Fruit fly (Drosophila melanogaster) whole organism, wandering third instar larva: Measurements from ENCODE around the gene CG6443.

Experiments
- Dif ChIP-seq: fragments of 200-275, 200-300 bp; sonication (Bioruptor generic); optimal IDR thresholded peaks from 2 replicates; lab custom pipeline; 2018; ENCODE audit warnings: missing biosample characterization, missing genetic modification characterization; ENCODE audit not compliant: partially characterized antibody
- Hnf4 ChIP-seq: fragments of 200-800 bp; sonication (Bioruptor generic); optimal IDR thresholded peaks from 2 replicates; lab custom pipeline; 2016; ENCODE audit warnings: missing biosample characterization, mild to moderate bottlenecking, missing genetic modification characterization
- Hr78 ChIP-seq: fragments of >200 bp; optimal IDR thresholded peaks from 2 replicates; lab custom pipeline; 2017; ENCODE audit warnings: missing biosample characterization, missing genetic modification characterization
- Jra ChIP-seq: sonication (Bioruptor generic); optimal IDR thresholded peaks from 2 replicates; lab custom pipeline; 2016; ENCODE audit warnings: missing biosample characterization, missing genetic modification characterization
- N ChIP-seq: fragments of >200 bp; optimal IDR thresholded peaks from 2 replicates; lab custom pipeline; 2018; ENCODE audit warnings: missing biosample characterization, missing external identifiers, missing genetic modification characterization
- OdsH ChIP-seq: fragments of 200-800 bp; sonication (Bioruptor generic); optimal IDR thresholded peaks from 2 replicates; lab custom pipeline; 2016; ENCODE audit warnings: missing biosample characterization, mild to moderate bottlenecking, missing genetic modification characterization
- Sp1 ChIP-seq: fragments of 200-800 bp; sonication (Bioruptor generic); optimal IDR thresholded peaks from 3 replicates; lab custom pipeline; 2019; ENCODE audit warnings: missing biosample characterization, mild to moderate bottlenecking, missing genetic modification characterization, moderate library complexity
- Vsx2 ChIP-seq: fragments of 200-300, 225-300 bp; sonication (Bioruptor generic); optimal IDR thresholded peaks from 2 replicates; lab custom pipeline; 2018; ENCODE audit warnings: missing biosample characterization, missing genetic modification characterization; ENCODE audit not compliant: partially characterized antibody
- dmrt93B ChIP-seq: fragments of 200-800 bp; sonication (Bioruptor generic); optimal IDR thresholded peaks from 2 replicates; lab custom pipeline; 2018; ENCODE audit warnings: missing biosample characterization, mild to moderate bottlenecking, missing genetic modification characterization
- dsf ChIP-seq: sonication (Bioruptor generic); optimal IDR thresholded peaks from 2 replicates; lab custom pipeline; 2016; ENCODE audit warnings: missing biosample characterization, missing genetic modification characterization, borderline replicate concordance
- fru ChIP-seq: fragments of 200-800 bp; sonication (Bioruptor generic); optimal IDR thresholded peaks from 3 replicates; lab custom pipeline; 2016; ENCODE audit warnings: missing biosample characterization, mild to moderate bottlenecking, missing genetic modification characterization
- h ChIP-seq: fragments of 200-800 bp; sonication (Bioruptor generic); optimal IDR thresholded peaks from 3 replicates; lab custom pipeline; 2016; ENCODE audit warnings: missing biosample characterization, mild to moderate bottlenecking, missing genetic modification characterization
- psq ChIP-seq: fragments of 200-800 bp; sonication (Bioruptor generic); optimal IDR thresholded peaks from 3 replicates; lab custom pipeline; 2017; ENCODE audit warnings: missing biosample characterization, mild to moderate bottlenecking, missing genetic modification characterization, moderate library complexity

dm6 chr2L:10760422-10761166 is 31.8 kb downstream of the CG6443 start, which contains the start of gene CG6495:
- no peak for TF ChIP-seq N (GFP tag; lab: Kevin White, UChicago)
- no peak for TF ChIP-seq Vsx2 (GFP tag; lab: Kevin White, UChicago)
- peak; percentile 22 for TF ChIP-seq h
- TF ChIP-seq psq (GFP tag; lab: Kevin White, UChicago), result no peak
- no peak for TF ChIP-seq Hr78 (GFP tag; lab: Kevin White, UChicago)
- no peak for TF ChIP-seq dmrt93B (GFP tag; lab: Kevin White, UChicago)
- peak; percentile 27 for TF ChIP-seq fru
- TF ChIP-seq dsf (GFP tag; lab: Kevin White, UChicago), result no peak
- no peak for TF ChIP-seq Dif (GFP tag; lab: Kevin White, UChicago)
- no peak for TF ChIP-seq Jra
- peak; percentile 17 for TF ChIP-seq OdsH
- TF ChIP-seq Hnf4, result no peak
- TF ChIP-seq Sp1, result peak; percentile 43
